Fruit fly (Drosophila melanogaster) whole organism, wandering third instar larva: ENCODE results near the gene CG31816.

Experiments
- Abd-B ChIP-seq: fragments of >200 bp; optimal IDR thresholded peaks from 2 replicates; lab custom pipeline; 2017; ENCODE audit warnings: missing biosample characterization, missing genetic modification characterization
- CG32264 ChIP-seq: fragments of 200-800 bp; sonication (Bioruptor generic); optimal IDR thresholded peaks from 2 replicates; lab custom pipeline; 2016; ENCODE audit warnings: missing biosample characterization, missing genetic modification characterization
- CG9705 ChIP-seq: fragments of 200-800 bp; sonication (Bioruptor generic); optimal IDR thresholded peaks from 2 replicates; lab custom pipeline; 2018; ENCODE audit warnings: missing biosample characterization, mild to moderate bottlenecking, missing genetic modification characterization
- CrebA ChIP-seq: fragments of 200-800 bp; sonication (Bioruptor generic); optimal IDR thresholded peaks from 2 replicates; lab custom pipeline; 2016; ENCODE audit warnings: missing biosample characterization, mild to moderate bottlenecking, missing genetic modification characterization, borderline replicate concordance
- Dfd ChIP-seq: fragments of >200 bp; optimal IDR thresholded peaks from 2 replicates; lab custom pipeline; 2017; ENCODE audit warnings: missing biosample characterization, missing genetic modification characterization
- Dif ChIP-seq: fragments of 200-275, 200-300 bp; sonication (Bioruptor generic); optimal IDR thresholded peaks from 2 replicates; lab custom pipeline; 2018; ENCODE audit warnings: missing biosample characterization, missing genetic modification characterization; ENCODE audit not compliant: partially characterized antibody
- GATAd ChIP-seq: sonication (Bioruptor generic); optimal IDR thresholded peaks from 2 replicates; lab custom pipeline; 2016; ENCODE audit warnings: missing biosample characterization, missing genetic modification characterization
- HLH106 ChIP-seq: fragments of 200-800 bp; optimal IDR thresholded peaks from 3 replicates; lab custom pipeline; 2019; ENCODE audit warnings: missing biosample characterization, mild to moderate bottlenecking, missing genetic modification characterization, moderate library complexity
- Hnf4 ChIP-seq: fragments of 200-800 bp; sonication (Bioruptor generic); optimal IDR thresholded peaks from 2 replicates; lab custom pipeline; 2016; ENCODE audit warnings: missing biosample characterization, mild to moderate bottlenecking, missing genetic modification characterization
- Hr78 ChIP-seq: fragments of >200 bp; optimal IDR thresholded peaks from 2 replicates; lab custom pipeline; 2017; ENCODE audit warnings: missing biosample characterization, missing genetic modification characterization
- Hr83 ChIP-seq: fragments of 200-300 bp; sonication (Bioruptor generic); optimal IDR thresholded peaks from 2 replicates; lab custom pipeline; 2016; ENCODE audit warnings: missing biosample characterization, mild to moderate bottlenecking, missing genetic modification characterization, moderate library complexity; ENCODE audit not compliant: poor library complexity, severe bottlenecking
- Jra ChIP-seq: sonication (Bioruptor generic); optimal IDR thresholded peaks from 2 replicates; lab custom pipeline; 2016; ENCODE audit warnings: missing biosample characterization, missing genetic modification characterization
- Mio ChIP-seq: sonication (Bioruptor generic); optimal IDR thresholded peaks from 2 replicates; lab custom pipeline; 2016; ENCODE audit warnings: missing biosample characterization, missing genetic modification characterization
- Myc ChIP-seq: fragments of >200 bp; optimal IDR thresholded peaks from 2 replicates; lab custom pipeline; 2017
- N ChIP-seq: fragments of >200 bp; optimal IDR thresholded peaks from 2 replicates; lab custom pipeline; 2018; ENCODE audit warnings: missing biosample characterization, missing external identifiers, missing genetic modification characterization
- OdsH ChIP-seq: fragments of 200-800 bp; sonication (Bioruptor generic); optimal IDR thresholded peaks from 2 replicates; lab custom pipeline; 2016; ENCODE audit warnings: missing biosample characterization, mild to moderate bottlenecking, missing genetic modification characterization
- Rel ChIP-seq, 2 experiments: fragments of 200-800 bp; sonication (Bioruptor generic) in 1 of 2; optimal IDR thresholded peaks; 2 replicates in 1 of 2; 3 replicates in 1 of 2; lab custom pipeline; 2016 to 2019; ENCODE audit warnings: mild to moderate bottlenecking in 2 of 2, missing biosample characterization in 2 of 2, missing genetic modification characterization in 2 of 2, moderate library complexity in 1 of 2
- Sp1 ChIP-seq: fragments of 200-800 bp; sonication (Bioruptor generic); optimal IDR thresholded peaks from 3 replicates; lab custom pipeline; 2019; ENCODE audit warnings: missing biosample characterization, mild to moderate bottlenecking, missing genetic modification characterization, moderate library complexity
- Vsx2 ChIP-seq: fragments of 200-300, 225-300 bp; sonication (Bioruptor generic); optimal IDR thresholded peaks from 2 replicates; lab custom pipeline; 2018; ENCODE audit warnings: missing biosample characterization, missing genetic modification characterization; ENCODE audit not compliant: partially characterized antibody
- br ChIP-seq: fragments of 200-800 bp; sonication (Bioruptor generic); optimal IDR thresholded peaks from 2 replicates; lab custom pipeline; 2016; ENCODE audit warnings: missing biosample characterization, missing genetic modification characterization
- brk ChIP-seq: fragments of 200-800 bp; sonication (Bioruptor generic); optimal IDR thresholded peaks from 2 replicates; lab custom pipeline; 2016; ENCODE audit warnings: missing biosample characterization, mild to moderate bottlenecking, missing genetic modification characterization
- dl ChIP-seq, 2 experiments: fragments of 175-275, 200-275 bp in 1 of 2; fragments of 200-275 bp in 1 of 2; sonication (Bioruptor generic); optimal IDR thresholded peaks; lab custom pipeline; 2018; ENCODE audit warnings: mild to moderate bottlenecking in 2 of 2, missing biosample characterization in 2 of 2, missing genetic modification characterization in 2 of 2, moderate library complexity in 2 of 2; ENCODE audit not compliant: partially characterized antibody in 2 of 2, insufficient read depth in 1 of 2
- dmrt93B ChIP-seq: fragments of 200-800 bp; sonication (Bioruptor generic); optimal IDR thresholded peaks from 2 replicates; lab custom pipeline; 2018; ENCODE audit warnings: missing biosample characterization, mild to moderate bottlenecking, missing genetic modification characterization
- dsf ChIP-seq: sonication (Bioruptor generic); optimal IDR thresholded peaks from 2 replicates; lab custom pipeline; 2016; ENCODE audit warnings: missing biosample characterization, missing genetic modification characterization, borderline replicate concordance
- ey ChIP-seq: fragments of 200-800 bp; sonication (Bioruptor generic); optimal IDR thresholded peaks from 2 replicates; lab custom pipeline; 2016; ENCODE audit warnings: missing biosample characterization, missing genetic modification characterization
- foxo ChIP-seq, 2 experiments: fragments of 200-800 bp; sonication (Bioruptor generic); optimal IDR thresholded peaks; 2 replicates in 1 of 2; 3 replicates in 1 of 2; lab custom pipeline; 2016 to 2017; ENCODE audit warnings: missing biosample characterization in 2 of 2, missing genetic modification characterization in 2 of 2
- fru ChIP-seq: fragments of 200-800 bp; sonication (Bioruptor generic); optimal IDR thresholded peaks from 3 replicates; lab custom pipeline; 2016; ENCODE audit warnings: missing biosample characterization, mild to moderate bottlenecking, missing genetic modification characterization
- h ChIP-seq: fragments of 200-800 bp; sonication (Bioruptor generic); optimal IDR thresholded peaks from 3 replicates; lab custom pipeline; 2016; ENCODE audit warnings: missing biosample characterization, mild to moderate bottlenecking, missing genetic modification characterization
- jim ChIP-seq: fragments of 175-275, 200-325 bp; sonication (Bioruptor generic); optimal IDR thresholded peaks from 2 replicates; lab custom pipeline; 2016; ENCODE audit warnings: missing biosample characterization, mild to moderate bottlenecking, missing genetic modification characterization
- lola ChIP-seq: fragments of >200 bp; optimal IDR thresholded peaks from 2 replicates; lab custom pipeline; 2017; ENCODE audit warnings: missing biosample characterization, missing genetic modification characterization
- pan ChIP-seq: fragments of >200 bp; optimal IDR thresholded peaks from 2 replicates; lab custom pipeline; 2017
- psq ChIP-seq: fragments of 200-800 bp; sonication (Bioruptor generic); optimal IDR thresholded peaks from 3 replicates; lab custom pipeline; 2017; ENCODE audit warnings: missing biosample characterization, mild to moderate bottlenecking, missing genetic modification characterization, moderate library complexity
- rgr ChIP-seq: fragments of 200-800 bp; sonication (Bioruptor generic); optimal IDR thresholded peaks from 3 replicates; lab custom pipeline; 2016; ENCODE audit warnings: missing biosample characterization, mild to moderate bottlenecking, missing genetic modification characterization
- sage ChIP-seq: fragments of 200-800 bp; sonication (Bioruptor generic); optimal IDR thresholded peaks from 2 replicates; lab custom pipeline; 2016; ENCODE audit warnings: missing biosample characterization, mild to moderate bottlenecking, missing genetic modification characterization
- sv ChIP-seq: fragments of 200-800 bp; sonication (Bioruptor generic); optimal IDR thresholded peaks from 3 replicates; lab custom pipeline; 2016; ENCODE audit warnings: missing biosample characterization, missing genetic modification characterization
- tai ChIP-seq: sonication (Bioruptor generic); optimal IDR thresholded peaks from 2 replicates; lab custom pipeline; 2016; ENCODE audit warnings: missing biosample characterization, missing genetic modification characterization
- usp ChIP-seq: fragments of >200 bp; optimal IDR thresholded peaks from 2 replicates; lab custom pipeline; 2017; ENCODE audit warnings: missing biosample characterization, missing genetic modification characterization
- woc ChIP-seq: sonication (Bioruptor generic); optimal IDR thresholded peaks from 2 replicates; lab custom pipeline; 2016; ENCODE audit warnings: missing biosample characterization, mild to moderate bottlenecking, missing genetic modification characterization

The CG31816 gene

DNA sequence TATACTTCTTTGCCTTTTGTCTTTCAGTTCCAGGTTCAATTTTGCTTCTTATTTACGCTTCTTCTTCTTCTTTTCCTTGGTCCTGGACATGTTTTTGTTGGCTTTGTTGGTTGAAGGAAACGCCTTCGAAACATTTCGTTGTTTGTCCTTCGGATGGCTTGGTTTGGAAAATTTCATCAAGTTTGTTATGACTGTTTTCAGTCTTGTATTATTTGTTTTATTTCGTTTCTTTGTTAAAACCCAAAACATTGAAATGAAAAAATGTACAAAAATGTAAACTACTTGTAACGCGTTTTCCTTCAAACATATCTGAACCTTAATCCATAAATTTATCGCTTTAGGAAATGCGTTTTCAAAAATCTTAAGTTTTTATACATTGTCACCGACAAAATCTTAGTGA, at the start of gene CG31816:
CG31816 (plus strand) TSS at position 301 of the 400 bp plus-strand sequence.
- TF ChIP-seq dl (GFP tag; optimal IDR thresholded peaks at IDR 0.05; lab: Kevin White, UChicago; ENCODE audit: insufficient read depth in 1 of 2, partially characterized antibody in 2 of 2) (no peak), br (no peak), woc (GFP tag; lab: Kevin White, UChicago) (no peak), dsf (GFP tag; lab: Kevin White, UChicago) (no peak), OdsH (no peak), sage (no peak), tai (no peak), sv (GFP tag; lab: Kevin White, UChicago) (no peak), dmrt93B (no peak), HLH106 (tag; lab: Kevin White, UChicago) (no peak), Rel (GFP tag; optimal IDR thresholded peaks at IDR 0.05; lab: Kevin White, UChicago) (no peak), Rel (tag; optimal IDR thresholded peaks at IDR 0.05; lab: Kevin White, UChicago) (no peak), Hnf4 (no peak), Mio (GFP tag; lab: Kevin White, UChicago) (no peak), brk (GFP tag; lab: Kevin White, UChicago) (no peak), CrebA (GFP tag; lab: Kevin White, UChicago) (no peak), jim (no peak), foxo (GFP tag; optimal IDR thresholded peaks at IDR 0.05; lab: Kevin White, UChicago) (no peak), Myc (lab: Kevin White, UChicago) (no peak), CG9705 (GFP tag; lab: Kevin White, UChicago) (no peak)
- TF ChIP-seq, all 38 proteins: peak for 0

DNA sequence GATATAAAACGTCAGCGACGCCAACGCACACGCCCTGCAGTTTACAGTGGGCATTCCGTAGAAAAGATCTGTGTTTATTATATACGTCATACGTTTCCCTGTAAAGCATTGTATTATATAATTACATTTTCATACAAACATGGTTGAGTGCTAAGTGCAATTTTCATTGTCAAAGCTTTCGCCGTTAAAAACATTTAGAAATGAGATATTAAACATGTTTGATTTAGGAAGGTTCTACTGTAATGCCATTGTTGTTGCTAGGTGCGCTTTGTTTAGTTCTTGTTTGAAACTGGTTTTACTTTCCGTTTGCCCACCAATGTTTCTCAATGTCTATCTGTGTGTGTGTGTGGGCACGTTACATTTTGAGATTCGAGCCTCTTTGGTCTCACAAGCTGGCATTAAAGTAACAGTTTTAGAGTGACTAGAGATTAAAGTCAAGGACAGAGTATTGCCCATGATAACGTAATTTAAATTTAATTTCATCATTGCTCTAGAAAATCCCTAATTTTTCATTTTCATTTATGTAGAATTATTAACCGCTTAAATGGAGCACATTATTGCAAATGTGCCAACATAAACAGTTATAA, 49.6 kb upstream of the CG31816 start:
- peak; percentile 60 for TF ChIP-seq CG32264 (GFP tag; lab: Kevin White, UChicago)
- peak; percentile 67 for TF ChIP-seq CrebA (GFP tag; lab: Kevin White, UChicago)
- no peak for TF ChIP-seq dl (GFP tag; optimal IDR thresholded peaks at IDR 0.05; lab: Kevin White, UChicago; ENCODE audit: insufficient read depth in 1 of 2, partially characterized antibody in 2 of 2)
- no peak for TF ChIP-seq jim
- TF ChIP-seq Dfd (GFP tag; lab: Kevin White, UChicago): peak; percentile 65
- no peak for TF ChIP-seq lola (GFP tag; lab: Kevin White, UChicago)
- TF ChIP-seq usp: no peak
- TF ChIP-seq br: peak; percentile 93
- peak; percentile 35 for TF ChIP-seq Rel (GFP tag; optimal IDR thresholded peaks at IDR 0.05; lab: Kevin White, UChicago)
- peak; percentile 76 for TF ChIP-seq Rel (tag; optimal IDR thresholded peaks at IDR 0.05; lab: Kevin White, UChicago)
- peak; percentile 84 for TF ChIP-seq psq
- TF ChIP-seq CG9705 (GFP tag; lab: Kevin White, UChicago): peak; percentile 78
- TF ChIP-seq pan: no peak
- TF ChIP-seq sage: peak; percentile 47
- peak; percentile 83 for TF ChIP-seq Hnf4
- TF ChIP-seq h (GFP tag; lab: Kevin White, UChicago): peak; percentile 90
- TF ChIP-seq Vsx2 (GFP tag; lab: Kevin White, UChicago): no peak
- peak; percentile 91 for TF ChIP-seq Sp1 (GFP tag; lab: Kevin White, UChicago)
- peak; percentile 20 for TF ChIP-seq GATAd
- peak; percentile 56 for TF ChIP-seq dsf (GFP tag; lab: Kevin White, UChicago)
- TF ChIP-seq sv (GFP tag; lab: Kevin White, UChicago): peak; percentile 60
- no peak for TF ChIP-seq Hr83 (GFP tag; lab: Kevin White, UChicago)
- no peak for TF ChIP-seq N
- TF ChIP-seq rgr (GFP tag; lab: Kevin White, UChicago): peak; percentile 92
- TF ChIP-seq dmrt93B: peak; percentile 58
- peak; percentile 56 for TF ChIP-seq Myc (lab: Kevin White, UChicago)
- peak; percentile 90 for TF ChIP-seq woc (GFP tag; lab: Kevin White, UChicago)
- TF ChIP-seq HLH106 (tag; lab: Kevin White, UChicago): peak; percentile 87
- TF ChIP-seq fru (GFP tag; lab: Kevin White, UChicago): peak; percentile 93
- no peak for TF ChIP-seq Dif (GFP tag; lab: Kevin White, UChicago)
- no peak for TF ChIP-seq Mio (GFP tag; lab: Kevin White, UChicago)
- peak; percentile 92 for TF ChIP-seq ey
- peak; percentile 86 for TF ChIP-seq OdsH
- TF ChIP-seq tai: peak; percentile 44
- peak; percentile 61 for TF ChIP-seq Jra (GFP tag; lab: Kevin White, UChicago)
- peak; percentile 88 for TF ChIP-seq brk (GFP tag; lab: Kevin White, UChicago)
- TF ChIP-seq Abd-B (GFP tag; lab: Kevin White, UChicago): no peak
- peak; percentile 33 to 93 for TF ChIP-seq foxo (GFP tag; optimal IDR thresholded peaks at IDR 0.05; lab: Kevin White, UChicago)
- no peak for TF ChIP-seq Hr78 (GFP tag; lab: Kevin White, UChicago)
